Worm (Caenorhabditis elegans) whole organism, midembryonic: Measurements from ENCODE around the gene H03G16.7.

Experiments
- T22C8.4 ChIP-seq: fragments of 200-800 bp; sonication (Bioruptor generic); IDR thresholded peaks from 2 replicates; pipeline ENCODE4 v1.3.6; 2022; ENCODE audit warnings: missing genetic modification characterization, missing compliant biosample characterization
- flt-1 ChIP-seq: fragments of 200-800 bp; sonication (Bioruptor generic); IDR thresholded peaks from 2 replicates; pipeline ENCODE4 v1.3.6; 2022; ENCODE audit warnings: missing genetic modification characterization, missing compliant biosample characterization
- klf-2 ChIP-seq: fragments of 200-800 bp; sonication (Bioruptor generic); conservative IDR thresholded peaks from 2 replicates; pipeline ENCODE4 v1.3.6; 2022; ENCODE audit warnings: missing genetic modification reagents, missing genetic modification characterization, missing compliant biosample characterization
- ref-1 ChIP-seq: fragments of 200-800 bp; sonication (Bioruptor generic); conservative IDR thresholded peaks from 2 replicates; pipeline ENCODE4 v1.3.6; 2022; ENCODE audit warnings: missing genetic modification reagents, missing genetic modification characterization, missing compliant biosample characterization
- tab-1 ChIP-seq: fragments of 200-800 bp; sonication (Bioruptor generic); IDR thresholded peaks from 2 replicates; pipeline ENCODE4 v1.3.6; 2022; ENCODE audit warnings: missing genetic modification characterization, missing compliant biosample characterization
- ztf-23 ChIP-seq: fragments of 200-800 bp; sonication (Bioruptor generic); IDR thresholded peaks from 2 replicates; pipeline ENCODE4 v1.3.6; 2022; ENCODE audit warnings: missing genetic modification reagents, missing genetic modification characterization, missing compliant biosample characterization

DNA sequence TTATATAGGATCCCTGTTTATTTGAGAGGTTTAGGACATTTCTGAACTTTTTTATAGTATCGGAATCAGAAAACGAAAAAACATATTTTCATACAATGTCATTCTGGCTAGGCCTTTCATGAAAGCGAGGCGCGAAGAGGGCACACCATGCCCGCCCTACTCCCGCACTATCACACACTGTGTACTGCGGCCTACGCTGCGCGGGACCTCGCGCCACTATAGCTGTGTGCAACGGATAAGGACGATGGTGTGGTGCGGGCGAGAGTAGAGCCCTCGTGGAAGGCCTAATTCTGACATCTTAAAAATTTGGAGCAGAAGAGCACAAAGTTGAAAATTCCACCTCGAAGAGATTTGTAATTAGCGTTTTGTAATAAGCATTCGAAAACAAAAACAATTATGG lies 44.9 kb downstream of the H03G16.7 start:
- no peak for TF ChIP-seq flt-1 (GFP tag; lab: Robert Waterston, UW)
- TF ChIP-seq T22C8.4 = no peak
- no peak for TF ChIP-seq ztf-23 (GFP tag; lab: Robert Waterston, UW)
- no peak for TF ChIP-seq tab-1
- no peak for TF ChIP-seq klf-2 (GFP tag; lab: Robert Waterston, UW)
- TF ChIP-seq ref-1 (GFP tag; lab: Robert Waterston, UW) = no peak
